Worm (Caenorhabditis elegans): ENCODE data around the gene ZK616.5.
"Not testable (repeated sequence)": the region's sequence is repeated elsewhere in the genome, so short reads cannot be mapped to it uniquely, and the experiment has no call there.

Gene ZK616.5

DNA sequence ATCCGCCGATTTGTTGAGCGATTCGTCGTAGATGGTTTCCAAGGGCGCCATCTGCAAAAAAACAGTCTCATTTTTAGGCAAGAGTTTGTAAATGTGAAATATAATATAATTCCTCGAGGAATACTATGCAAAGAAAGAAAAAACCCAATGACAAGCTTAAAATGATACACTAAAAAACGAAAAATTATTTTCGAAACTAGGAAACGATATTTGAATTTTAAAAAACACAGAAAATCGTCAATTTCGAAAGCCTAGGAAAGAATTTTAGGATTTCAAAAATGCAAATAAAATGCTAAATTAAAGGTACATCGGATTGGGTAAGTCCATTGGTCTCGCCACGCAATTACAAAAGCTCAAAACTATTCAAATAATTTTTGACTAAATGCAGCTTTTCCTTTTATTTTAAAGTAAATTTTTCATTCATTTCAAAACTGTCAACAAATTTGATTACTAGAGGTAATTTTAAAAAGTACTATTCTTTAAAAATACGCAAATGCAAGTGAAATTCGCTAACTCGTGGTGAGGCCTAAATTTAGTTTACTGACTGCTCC lies at the start of gene ZK616.5, which contains the start of gene htp-1:
ZK616.5 (plus strand) TSS at position 423 of the 551 bp plus-strand sequence.
htp-1 (minus strand) TSS at position 51 of the 551 bp plus-strand sequence.
- no peak for TF ChIP-seq T22C8.4 (GFP tag; IDR thresholded peaks at IDR 0.05)
- TF ChIP-seq tab-1 (GFP tag; IDR thresholded peaks at IDR 0.05) = no peak
- TF ChIP-seq klf-2 (GFP tag; conservative IDR thresholded peaks at IDR 0.05) = no peak

ce11 chrIV:5344168-5344567 lies 47.6 kb upstream of the ZK616.5 start:
- no peak for TF ChIP-seq ztf-29 (GFP tag; IDR thresholded peaks at IDR 0.05)
- TF ChIP-seq med-1 (GFP tag; optimal IDR thresholded peaks at IDR 0.05; ENCODE audit: insufficient read depth) = no peak
- TF ChIP-seq T22C8.4 (GFP tag; IDR thresholded peaks at IDR 0.05) = no peak
- TF ChIP-seq ztf-23 (GFP tag; IDR thresholded peaks at IDR 0.05) = no peak
- no peak for TF ChIP-seq cog-1 (tag; optimal IDR thresholded peaks at IDR 0.05)
- TF ChIP-seq klf-2 (GFP tag; conservative IDR thresholded peaks at IDR 0.05) = no peak
- TF ChIP-seq flt-1 (GFP tag; IDR thresholded peaks at IDR 0.05) = no peak
- TF ChIP-seq tab-1 (GFP tag; IDR thresholded peaks at IDR 0.05) = no peak
- no peak for TF ChIP-seq ref-1 (GFP tag; conservative IDR thresholded peaks at IDR 0.05)

- not testable (repeated sequence) for TF ChIP-seq klf-2 (GFP tag; conservative IDR thresholded peaks at IDR 0.05); T22C8.4 (GFP tag; IDR thresholded peaks at IDR 0.05); flt-1 (GFP tag; IDR thresholded peaks at IDR 0.05)
Measured at ce11 chrIV:5350480-5351193, 41.1 kb upstream of the ZK616.5 start, which contains the start of gene gba-4. Gene gba-4, minus strand, starts transcription at chrIV:5350897.

- no peak for TF ChIP-seq ref-1 (GFP tag; conservative IDR thresholded peaks at IDR 0.05)
- no peak for TF ChIP-seq med-1 (GFP tag; optimal IDR thresholded peaks at IDR 0.05; ENCODE audit: insufficient read depth)
- TF ChIP-seq T22C8.4 (GFP tag; IDR thresholded peaks at IDR 0.05) = no peak
- no peak for TF ChIP-seq ztf-23 (GFP tag; IDR thresholded peaks at IDR 0.05)
- TF ChIP-seq cog-1 (tag; optimal IDR thresholded peaks at IDR 0.05) = no peak
- no peak for TF ChIP-seq ztf-29 (GFP tag; IDR thresholded peaks at IDR 0.05)
- no peak for TF ChIP-seq flt-1 (GFP tag; IDR thresholded peaks at IDR 0.05)
- no peak for TF ChIP-seq klf-2 (GFP tag; conservative IDR thresholded peaks at IDR 0.05)
- TF ChIP-seq tab-1 (GFP tag; IDR thresholded peaks at IDR 0.05) = no peak
Measured at ce11 chrIV:5353364-5353763, 38.4 kb upstream of the ZK616.5 start, which contains the start of gene Y4C6B.7. Gene Y4C6B.7, minus strand, starts transcription at chrIV:5353464.

ce11 chrIV:5354124-5354523 lies 37.6 kb upstream of the ZK616.5 start, which contains the start of gene Y4C6B.1:
Gene Y4C6B.1, plus strand, starts transcription at chrIV:5354488.
- TF ChIP-seq ztf-23 (GFP tag; IDR thresholded peaks at IDR 0.05) (no peak), cog-1 (tag; optimal IDR thresholded peaks at IDR 0.05) (no peak), T22C8.4 (GFP tag; IDR thresholded peaks at IDR 0.05) (no peak), flt-1 (GFP tag; IDR thresholded peaks at IDR 0.05) (no peak), klf-2 (GFP tag; conservative IDR thresholded peaks at IDR 0.05) (no peak), ref-1 (GFP tag; conservative IDR thresholded peaks at IDR 0.05) (no peak), med-1 (GFP tag; optimal IDR thresholded peaks at IDR 0.05; ENCODE audit: insufficient read depth) (no peak), tab-1 (GFP tag; IDR thresholded peaks at IDR 0.05) (no peak), ztf-29 (GFP tag; IDR thresholded peaks at IDR 0.05) (no peak)

ce11 chrIV:5354564-5354963 lies 37.2 kb upstream of the ZK616.5 start:
- TF ChIP-seq tab-1 (GFP tag; IDR thresholded peaks at IDR 0.05) (no peak), T22C8.4 (GFP tag; IDR thresholded peaks at IDR 0.05) (no peak), flt-1 (GFP tag; IDR thresholded peaks at IDR 0.05) (no peak), ztf-29 (GFP tag; IDR thresholded peaks at IDR 0.05) (no peak), cog-1 (tag; optimal IDR thresholded peaks at IDR 0.05) (no peak), ztf-23 (GFP tag; IDR thresholded peaks at IDR 0.05) (no peak), klf-2 (GFP tag; conservative IDR thresholded peaks at IDR 0.05) (no peak), med-1 (GFP tag; optimal IDR thresholded peaks at IDR 0.05; ENCODE audit: insufficient read depth) (no peak), ref-1 (GFP tag; conservative IDR thresholded peaks at IDR 0.05) (no peak)

DNA sequence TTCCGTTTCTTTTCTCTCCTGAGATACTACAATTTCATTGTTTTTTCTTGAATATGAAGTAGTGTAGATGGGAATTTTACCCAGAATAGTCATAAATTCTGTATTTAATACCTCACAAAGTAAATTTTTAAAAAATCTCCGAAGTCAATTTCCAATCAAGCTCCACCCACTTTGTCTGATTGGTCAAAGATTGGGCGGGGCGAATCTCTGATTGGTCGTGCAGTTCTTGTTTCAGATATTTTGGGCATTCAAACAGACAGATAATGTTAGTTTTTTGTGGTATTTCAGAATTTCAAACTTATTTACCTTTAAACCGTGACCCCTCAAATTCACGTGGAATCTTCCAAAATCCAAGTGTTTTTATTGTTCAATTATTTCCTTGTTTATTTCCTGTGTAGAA lies 31.2 kb upstream of the ZK616.5 start, which contains the start of gene F41H10.5:
F41H10.5 (plus strand) TSS at position 375 of the 400 bp plus-strand sequence.
- TF ChIP-seq ztf-29 (GFP tag; IDR thresholded peaks at IDR 0.05) = no peak
- TF ChIP-seq ref-1 (GFP tag; conservative IDR thresholded peaks at IDR 0.05) = no peak
- no peak for TF ChIP-seq ztf-23 (GFP tag; IDR thresholded peaks at IDR 0.05)
- no peak for TF ChIP-seq klf-2 (GFP tag; conservative IDR thresholded peaks at IDR 0.05)
- TF ChIP-seq med-1 (GFP tag; optimal IDR thresholded peaks at IDR 0.05; ENCODE audit: insufficient read depth) = no peak
- TF ChIP-seq cog-1 (tag; optimal IDR thresholded peaks at IDR 0.05) = no peak
- TF ChIP-seq flt-1 (GFP tag; IDR thresholded peaks at IDR 0.05) = no peak
- no peak for TF ChIP-seq tab-1 (GFP tag; IDR thresholded peaks at IDR 0.05)
- no peak for TF ChIP-seq T22C8.4 (GFP tag; IDR thresholded peaks at IDR 0.05)

- no peak for TF ChIP-seq ztf-29 (GFP tag; IDR thresholded peaks at IDR 0.05)
Measured at ce11 chrIV:5364135-5364609, 27.6 kb upstream of the ZK616.5 start, which contains the start of the genes hda-6 and F41H10.4. Gene hda-6, minus strand, starts transcription at chrIV:5364306. Gene F41H10.4, plus strand, starts transcription at chrIV:5364559.

DNA sequence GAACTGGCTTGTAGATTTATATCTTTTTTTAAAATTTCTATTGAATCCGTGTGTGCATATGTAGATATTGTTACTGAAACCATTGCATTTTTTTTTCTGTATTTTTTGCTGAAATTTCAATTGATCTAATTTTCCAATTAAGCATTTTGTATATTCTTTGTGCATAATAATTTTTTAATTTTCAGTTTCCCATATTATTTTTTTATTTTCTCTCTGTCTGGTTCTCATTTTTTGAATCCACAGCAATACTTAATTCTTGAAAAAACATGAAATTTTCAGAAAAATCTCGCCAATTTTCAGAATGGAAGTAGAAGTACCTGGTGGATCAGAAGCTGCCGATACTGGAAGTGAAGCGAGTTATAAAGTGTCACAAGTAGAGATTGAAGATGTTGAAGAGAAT lies 25.2 kb upstream of the ZK616.5 start, which contains the start of gene sand-1:
sand-1 (plus strand) TSS at position 301 of the 400 bp plus-strand sequence.
- TF ChIP-seq cog-1 (tag; optimal IDR thresholded peaks at IDR 0.05) (no peak), T22C8.4 (GFP tag; IDR thresholded peaks at IDR 0.05) (no peak), med-1 (GFP tag; optimal IDR thresholded peaks at IDR 0.05; ENCODE audit: insufficient read depth) (no peak), klf-2 (GFP tag; conservative IDR thresholded peaks at IDR 0.05) (no peak), flt-1 (GFP tag; IDR thresholded peaks at IDR 0.05) (no peak), ref-1 (GFP tag; conservative IDR thresholded peaks at IDR 0.05) (no peak), tab-1 (GFP tag; IDR thresholded peaks at IDR 0.05) (no peak), ztf-29 (GFP tag; IDR thresholded peaks at IDR 0.05) (no peak), ztf-23 (GFP tag; IDR thresholded peaks at IDR 0.05) (no peak)
